Worm (Caenorhabditis elegans) whole organism, L2 larva: Measurements from ENCODE around the gene F56H11.2.
A peak's percentile ranks its signal among the peaks of the same experiment; 100 is the strongest.

Source experiments
- C34F6.9 ChIP-seq: fragments of 150-350 bp; optimal IDR thresholded peaks from 2 replicates; lab custom pipeline; 2014; ENCODE audit warnings: missing biosample characterization, missing genetic modification characterization
- R02D3.7 ChIP-seq: fragments of 150-350 bp; optimal IDR thresholded peaks from 2 replicates; lab custom pipeline; 2014; ENCODE audit warnings: missing biosample characterization, missing genetic modification characterization
- alr-1 ChIP-seq: fragments of 150-350 bp; optimal IDR thresholded peaks from 2 replicates; lab custom pipeline; 2014; ENCODE audit warnings: missing biosample characterization, missing genetic modification characterization
- ama-1 ChIP-seq: fragments of 150-350 bp; optimal IDR thresholded peaks from 2 replicates; lab custom pipeline; 2018; ENCODE audit warnings: inconsistent platforms
- blmp-1 ChIP-seq: sonication (generic microtip); optimal IDR thresholded peaks from 2 replicates; lab custom pipeline; 2017; ENCODE audit warnings: missing genetic modification characterization, mild to moderate bottlenecking, missing compliant biosample characterization, antibody characterized with exemption, moderate library complexity; ENCODE audit not compliant: insufficient read depth
- ceh-16 ChIP-seq: fragments of 150-350 bp; optimal IDR thresholded peaks from 2 replicates; lab custom pipeline; 2014; ENCODE audit warnings: missing biosample characterization, missing genetic modification characterization
- crh-2 ChIP-seq: sonication (generic microtip); optimal IDR thresholded peaks from 2 replicates; lab custom pipeline; 2017; ENCODE audit warnings: missing biosample characterization, missing genetic modification characterization
- dmd-4 ChIP-seq: sonication (generic microtip); optimal IDR thresholded peaks from 2 replicates; lab custom pipeline; 2017; ENCODE audit warnings: missing biosample characterization, missing genetic modification characterization
- egl-27 ChIP-seq: sonication (generic microtip); optimal IDR thresholded peaks from 3 replicates; lab custom pipeline; 2017; ENCODE audit warnings: missing biosample characterization, missing genetic modification reagents, missing genetic modification characterization
- elt-1 ChIP-seq: fragments of 150-350 bp; optimal IDR thresholded peaks from 2 replicates; lab custom pipeline; 2014; ENCODE audit warnings: missing biosample characterization, missing genetic modification characterization
- elt-3 ChIP-seq: sonication (generic microtip); optimal IDR thresholded peaks from 2 replicates; lab custom pipeline; 2017; ENCODE audit warnings: missing biosample characterization, missing genetic modification characterization
- fos-1 ChIP-seq: fragments of 150-350 bp; optimal IDR thresholded peaks from 2 replicates; lab custom pipeline; 2014; ENCODE audit warnings: missing biosample characterization, missing genetic modification characterization
- gmeb-1 ChIP-seq: fragments of 150-350 bp; optimal IDR thresholded peaks from 2 replicates; lab custom pipeline; 2014; ENCODE audit warnings: missing biosample characterization, missing genetic modification characterization
- lin-11 ChIP-seq: fragments of 150-350 bp; sonication (generic microtip); optimal IDR thresholded peaks from 2 replicates; lab custom pipeline; 2014; ENCODE audit warnings: missing biosample characterization, missing genetic modification characterization, inconsistent platforms, mixed read lengths
- lin-13 ChIP-seq: fragments of 150-350 bp; optimal IDR thresholded peaks from 2 replicates; lab custom pipeline; 2014; ENCODE audit warnings: missing biosample characterization, missing genetic modification reagents, missing genetic modification characterization
- lin-39 ChIP-seq: fragments of 150-350 bp; optimal IDR thresholded peaks from 2 replicates; lab custom pipeline; 2014; ENCODE audit warnings: missing biosample characterization, missing genetic modification reagents, missing genetic modification characterization
- lsy-2 ChIP-seq, 2 experiments: fragments of 150-350 bp in 1 of 2; sonication (generic microtip) in 1 of 2; optimal IDR thresholded peaks; 2 replicates each; lab custom pipeline; 2014 to 2017; ENCODE audit warnings: missing biosample characterization in 2 of 2, missing genetic modification characterization in 2 of 2
- mab-5 ChIP-seq: fragments of 150-350 bp; optimal IDR thresholded peaks from 2 replicates; lab custom pipeline; 2014; ENCODE audit warnings: missing biosample characterization, missing genetic modification characterization
- mbf-1 ChIP-seq: sonication (generic microtip); optimal IDR thresholded peaks from 2 replicates; lab custom pipeline; 2017; ENCODE audit warnings: missing biosample characterization, missing genetic modification characterization
- mdl-1 ChIP-seq, 2 experiments: fragments of 150-350 bp in 1 of 2; sonication (generic microtip) in 1 of 2; optimal IDR thresholded peaks; 2 replicates each; lab custom pipeline; 2017; ENCODE audit warnings: missing biosample characterization in 2 of 2, missing genetic modification characterization in 2 of 2
- nhr-10 ChIP-seq: sonication (generic microtip); optimal IDR thresholded peaks from 2 replicates; lab custom pipeline; 2017; ENCODE audit warnings: missing biosample characterization, missing genetic modification characterization
- nhr-129 ChIP-seq: fragments of 150-350 bp; optimal IDR thresholded peaks from 2 replicates; lab custom pipeline; 2014; ENCODE audit warnings: missing biosample characterization, missing genetic modification characterization
- nhr-21 ChIP-seq: fragments of 150-350 bp; optimal IDR thresholded peaks from 2 replicates; lab custom pipeline; 2014; ENCODE audit warnings: missing biosample characterization, missing genetic modification characterization
- nhr-23 ChIP-seq: fragments of 150-350 bp; optimal IDR thresholded peaks from 2 replicates; lab custom pipeline; 2014; ENCODE audit warnings: missing biosample characterization, missing genetic modification reagents, missing genetic modification characterization
- nhr-25 ChIP-seq: fragments of 150-350 bp; sonication (generic microtip); optimal IDR thresholded peaks from 3 replicates; lab custom pipeline; 2014; ENCODE audit warnings: missing biosample characterization, missing genetic modification characterization
- nhr-77 ChIP-seq: fragments of 150-350 bp; optimal IDR thresholded peaks from 2 replicates; lab custom pipeline; 2014; ENCODE audit warnings: missing biosample characterization, missing genetic modification characterization
- peb-1 ChIP-seq: fragments of 150-350 bp; optimal IDR thresholded peaks from 2 replicates; lab custom pipeline; 2014; ENCODE audit warnings: missing biosample characterization, missing genetic modification characterization
- sem-4 ChIP-seq: fragments of 150-350 bp; optimal IDR thresholded peaks from 2 replicates; lab custom pipeline; 2014; ENCODE audit warnings: missing biosample characterization, missing genetic modification reagents, missing genetic modification characterization
- skn-1 ChIP-seq: sonication (generic microtip); optimal IDR thresholded peaks from 2 replicates; lab custom pipeline; 2017; ENCODE audit warnings: missing biosample characterization, missing genetic modification characterization
- sma-3 ChIP-seq: sonication (generic microtip); optimal IDR thresholded peaks from 2 replicates; lab custom pipeline; 2016; ENCODE audit warnings: missing genetic modification reagents, missing genetic modification characterization, missing compliant biosample characterization
- sma-9 ChIP-seq, 2 experiments: fragments of 150-350 bp in 1 of 2; sonication (generic microtip) in 1 of 2; optimal IDR thresholded peaks; 2 replicates each; lab custom pipeline; 2014 to 2016; ENCODE audit warnings: missing genetic modification characterization in 2 of 2, mild to moderate bottlenecking in 1 of 2, missing biosample characterization in 1 of 2, missing compliant biosample characterization in 1 of 2, missing genetic modification reagents in 1 of 2, moderate library complexity in 1 of 2
- snpc-4 ChIP-seq: fragments of 150-350 bp; optimal IDR thresholded peaks from 2 replicates; lab custom pipeline; 2014; ENCODE audit warnings: missing biosample characterization, missing genetic modification characterization
- unc-55 ChIP-seq: fragments of 150-350 bp; sonication (generic microtip); optimal IDR thresholded peaks from 3 replicates; lab custom pipeline; 2014; ENCODE audit warnings: missing biosample characterization, missing genetic modification reagents, missing genetic modification characterization
- unc-62 ChIP-seq: fragments of 150-350 bp; optimal IDR thresholded peaks from 2 replicates; lab custom pipeline; 2014; ENCODE audit warnings: missing biosample characterization, missing genetic modification reagents, missing genetic modification characterization
- ztf-1 ChIP-seq: fragments of 200-800 bp; sonication (Bioruptor generic); conservative IDR thresholded peaks from 2 replicates; pipeline ENCODE4 v1.3.6; 2022; ENCODE audit warnings: missing genetic modification characterization, missing compliant biosample characterization
- ztf-4 ChIP-seq: fragments of 150-350 bp; optimal IDR thresholded peaks from 2 replicates; lab custom pipeline; 2014; ENCODE audit warnings: missing biosample characterization, missing genetic modification characterization

Gene F56H11.2

DNA sequence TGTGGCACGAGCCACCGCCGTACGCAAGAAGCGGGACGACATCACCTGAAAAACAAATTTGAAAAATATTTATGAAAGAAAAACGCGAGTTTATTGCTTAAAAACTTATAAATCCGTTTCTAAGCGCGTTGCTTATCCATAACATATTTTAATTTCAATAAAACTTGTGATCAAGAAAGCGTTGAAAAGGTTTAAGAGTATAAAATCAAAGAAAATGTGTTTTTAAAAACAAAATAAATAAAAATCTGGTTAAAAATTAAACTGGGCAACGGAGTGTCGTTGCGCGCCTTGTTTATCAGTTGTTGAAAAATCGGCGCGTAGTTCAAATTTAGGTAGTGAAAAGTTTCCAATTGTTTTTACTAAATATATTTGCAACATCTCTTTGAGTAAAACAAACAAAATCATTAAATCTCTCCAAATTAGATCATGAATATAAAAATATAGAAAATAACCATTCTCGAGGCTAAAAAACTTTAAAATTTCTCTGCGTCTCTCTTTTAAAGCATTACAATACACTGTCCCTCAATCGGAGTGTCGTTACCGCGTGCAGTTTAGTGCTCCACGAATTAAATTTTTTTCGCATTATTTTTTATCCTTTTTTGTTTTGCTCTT, 8.0 kb downstream of the F56H11.2 start, which contains the start of gene ndua-5:
ndua-5 (minus strand) TSS at position 51 of the 612 bp plus-strand sequence.
- TF ChIP-seq nhr-77 (tag; lab: Kevin White, UChicago) (no peak), C34F6.9 (tag; lab: Kevin White, UChicago) (peak; percentile 39), elt-1 (no peak), snpc-4 (peak; percentile 68), lin-39 (tag; lab: Kevin White, UChicago) (no peak), skn-1 (tag; lab: Kevin White, UChicago) (no peak), nhr-25 (tag; lab: Kevin White, UChicago) (peak; percentile 21), elt-3 (no peak), ama-1 (lab: Kevin White, UChicago) (no peak), alr-1 (no peak), sma-3 (peak; percentile 28), mab-5 (tag; lab: Kevin White, UChicago) (no peak), sma-9 (GFP tag; optimal IDR thresholded peaks at IDR 0.05; lab: Kevin White, UChicago) (peak; percentile 12), sma-9 (tag; optimal IDR thresholded peaks at IDR 0.05; lab: Kevin White, UChicago) (no peak), lsy-2 (tag; optimal IDR thresholded peaks at IDR 0.05; lab: Kevin White, UChicago) (peak in 1 of 2 experiments; percentile 70), fos-1 (tag; lab: Kevin White, UChicago) (peak; percentile 6), unc-55 (GFP tag; lab: Kevin White, UChicago) (peak; percentile 33), nhr-10 (tag; lab: Kevin White, UChicago) (no peak), blmp-1 (tag; lab: Kevin White, UChicago) (no peak), nhr-129 (tag; lab: Kevin White, UChicago) (no peak), peb-1 (tag; lab: Kevin White, UChicago) (no peak), unc-62 (GFP tag; lab: Kevin White, UChicago) (no peak), nhr-23 (no peak), gmeb-1 (tag; lab: Kevin White, UChicago) (peak; percentile 87), sem-4 (tag; lab: Kevin White, UChicago) (no peak), lin-13 (GFP tag; lab: Kevin White, UChicago) (peak; percentile 27), dmd-4 (tag; lab: Kevin White, UChicago) (no peak), crh-2 (tag; lab: Kevin White, UChicago) (peak; percentile 36), mbf-1 (tag; lab: Kevin White, UChicago) (no peak), ceh-16 (no peak), R02D3.7 (no peak), ztf-1 (GFP tag; lab: Robert Waterston, UW) (no peak), lin-11 (tag; lab: Kevin White, UChicago) (no peak), ztf-4 (tag; lab: Kevin White, UChicago) (no peak)
- TF ChIP-seq, all 48 proteins: peak for 11

DNA sequence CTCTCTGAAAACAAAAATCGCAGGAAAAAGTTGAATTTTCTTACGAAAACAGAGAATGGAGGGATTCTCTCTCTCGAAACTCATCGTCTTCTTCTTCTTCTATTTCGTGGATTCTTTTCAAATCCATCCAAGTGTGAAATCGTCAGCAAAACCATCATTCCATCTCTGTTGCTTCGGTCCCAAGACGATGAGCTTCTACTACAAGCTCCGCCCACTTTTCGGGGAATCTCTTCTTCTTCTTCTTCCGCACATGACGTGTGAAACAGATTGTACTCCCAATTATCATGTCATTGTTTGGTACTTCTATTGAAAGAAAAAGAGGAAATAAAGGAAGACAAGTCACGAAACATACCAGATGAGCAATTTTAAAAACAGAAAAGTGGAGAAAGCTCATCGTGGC, 9.8 kb downstream of the F56H11.2 start:
- TF ChIP-seq gmeb-1 (tag; lab: Kevin White, UChicago) = no peak
- TF ChIP-seq unc-62 (GFP tag; lab: Kevin White, UChicago) = no peak
- TF ChIP-seq crh-2 (tag; lab: Kevin White, UChicago) = no peak
- TF ChIP-seq ceh-16 = no peak
- TF ChIP-seq lin-39 (tag; lab: Kevin White, UChicago) = no peak
- TF ChIP-seq nhr-10 (tag; lab: Kevin White, UChicago) = no peak
- TF ChIP-seq nhr-23 = no peak
- no peak for TF ChIP-seq nhr-129 (tag; lab: Kevin White, UChicago)
- TF ChIP-seq fos-1 (tag; lab: Kevin White, UChicago) = no peak
- TF ChIP-seq lin-13 (GFP tag; lab: Kevin White, UChicago) = no peak
- no peak for TF ChIP-seq mdl-1 (tag; optimal IDR thresholded peaks at IDR 0.05; lab: Kevin White, UChicago)
- no peak for TF ChIP-seq snpc-4

DNA sequence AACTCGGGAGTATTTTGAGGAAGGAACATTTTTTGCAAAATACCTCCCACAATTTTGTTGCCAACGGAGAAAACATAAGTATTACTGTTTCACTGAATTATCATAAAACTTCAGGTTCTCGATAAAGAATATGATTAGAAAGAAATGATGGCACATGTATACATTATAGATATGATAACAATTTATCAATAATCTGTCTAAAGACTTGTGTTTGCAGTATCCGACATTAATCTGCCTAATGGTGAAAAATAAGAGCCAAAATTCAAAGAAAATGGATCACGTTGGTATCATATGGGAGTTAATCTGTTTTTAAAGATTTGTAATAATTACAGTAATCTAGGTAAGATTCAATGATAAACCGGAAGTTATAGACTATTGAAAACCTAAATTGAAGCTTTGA, 12.3 kb downstream of the F56H11.2 start:
- TF ChIP-seq lin-11 (tag; lab: Kevin White, UChicago) (no peak), nhr-21 (tag; lab: Kevin White, UChicago) (no peak), mbf-1 (tag; lab: Kevin White, UChicago) (no peak), egl-27 (tag; lab: Kevin White, UChicago) (no peak), nhr-10 (tag; lab: Kevin White, UChicago) (no peak), ztf-4 (tag; lab: Kevin White, UChicago) (no peak), lin-13 (GFP tag; lab: Kevin White, UChicago) (no peak), nhr-25 (tag; lab: Kevin White, UChicago) (no peak), gmeb-1 (tag; lab: Kevin White, UChicago) (no peak)
- TF ChIP-seq, all 48 proteins: peak for 0
